Worm (Caenorhabditis elegans) whole organism, midembryonic: ENCODE data around the gene C07A4.3.

Source experiments
- cog-1 ChIP-seq: sonication (generic microtip); optimal IDR thresholded peaks from 2 replicates; lab custom pipeline; 2016; ENCODE audit warnings: missing genetic modification characterization, missing compliant biosample characterization
- flt-1 ChIP-seq: fragments of 200-800 bp; sonication (Bioruptor generic); IDR thresholded peaks from 2 replicates; pipeline ENCODE4 v1.3.6; 2022; ENCODE audit warnings: missing genetic modification characterization, missing compliant biosample characterization
- klf-2 ChIP-seq: fragments of 200-800 bp; sonication (Bioruptor generic); conservative IDR thresholded peaks from 2 replicates; pipeline ENCODE4 v1.3.6; 2022; ENCODE audit warnings: missing genetic modification reagents, missing genetic modification characterization, missing compliant biosample characterization
- med-1 ChIP-seq: sonication (generic microtip); optimal IDR thresholded peaks from 2 replicates; lab custom pipeline; 2017; ENCODE audit warnings: missing genetic modification characterization, mild to moderate bottlenecking, missing compliant biosample characterization, antibody characterized with exemption, missing genetic modification reagents; ENCODE audit not compliant: insufficient read depth
- ref-1 ChIP-seq: fragments of 200-800 bp; sonication (Bioruptor generic); conservative IDR thresholded peaks from 2 replicates; pipeline ENCODE4 v1.3.6; 2022; ENCODE audit warnings: missing genetic modification reagents, missing genetic modification characterization, missing compliant biosample characterization
- tab-1 ChIP-seq: fragments of 200-800 bp; sonication (Bioruptor generic); IDR thresholded peaks from 2 replicates; pipeline ENCODE4 v1.3.6; 2022; ENCODE audit warnings: missing genetic modification characterization, missing compliant biosample characterization
- ztf-23 ChIP-seq: fragments of 200-800 bp; sonication (Bioruptor generic); IDR thresholded peaks from 2 replicates; pipeline ENCODE4 v1.3.6; 2022; ENCODE audit warnings: missing genetic modification reagents, missing genetic modification characterization, missing compliant biosample characterization
- ztf-29 ChIP-seq: fragments of 200-800 bp; sonication (Bioruptor generic); IDR thresholded peaks from 2 replicates; pipeline ENCODE4 v1.3.6; 2022; ENCODE audit warnings: missing genetic modification reagents, missing genetic modification characterization, missing compliant biosample characterization

DNA sequence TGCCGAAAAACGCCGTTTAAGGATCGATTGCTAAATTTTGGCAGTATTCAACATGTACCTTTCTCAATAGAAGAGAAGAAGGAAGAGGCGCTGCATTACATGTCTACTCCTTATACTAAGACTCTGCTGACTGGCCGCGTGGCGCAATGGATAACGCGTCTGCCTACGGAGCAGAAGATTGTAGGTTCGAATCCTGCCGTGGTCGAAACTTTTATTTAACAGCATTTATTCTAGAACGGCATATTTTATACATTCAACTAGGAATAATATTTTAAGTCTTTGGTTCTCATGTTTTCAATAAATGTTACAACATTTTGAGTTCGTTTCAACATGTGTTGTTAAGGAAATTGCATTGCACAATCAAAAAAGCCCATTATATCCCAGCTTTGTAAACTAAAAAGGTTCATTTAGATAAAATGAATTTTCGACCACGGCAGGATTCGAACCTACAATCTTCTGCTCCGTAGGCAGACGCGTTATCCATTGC lies 42.2 kb upstream of the C07A4.3 start:
- TF ChIP-seq tab-1 (GFP tag; lab: Robert Waterston, UW) (peak; percentile 94), med-1 (GFP tag; lab: Kevin White, UChicago) (peak; percentile 32), ref-1 (GFP tag; lab: Robert Waterston, UW) (peak; percentile 83), klf-2 (GFP tag; lab: Robert Waterston, UW) (peak; percentile 93), flt-1 (peak; percentile 93), cog-1 (tag; lab: Kevin White, UChicago) (peak; percentile 68), ztf-29 (GFP tag; lab: Robert Waterston, UW) (peak; percentile 41; the same call in 1 of the 2 replicates), ztf-23 (GFP tag; lab: Robert Waterston, UW) (peak; percentile 89)
